Fruit fly (Drosophila melanogaster): Measurements from ENCODE around the gene CG42724.
A peak's percentile ranks its signal among the peaks of the same experiment; 100 is the strongest.

CG42724 gene

DNA sequence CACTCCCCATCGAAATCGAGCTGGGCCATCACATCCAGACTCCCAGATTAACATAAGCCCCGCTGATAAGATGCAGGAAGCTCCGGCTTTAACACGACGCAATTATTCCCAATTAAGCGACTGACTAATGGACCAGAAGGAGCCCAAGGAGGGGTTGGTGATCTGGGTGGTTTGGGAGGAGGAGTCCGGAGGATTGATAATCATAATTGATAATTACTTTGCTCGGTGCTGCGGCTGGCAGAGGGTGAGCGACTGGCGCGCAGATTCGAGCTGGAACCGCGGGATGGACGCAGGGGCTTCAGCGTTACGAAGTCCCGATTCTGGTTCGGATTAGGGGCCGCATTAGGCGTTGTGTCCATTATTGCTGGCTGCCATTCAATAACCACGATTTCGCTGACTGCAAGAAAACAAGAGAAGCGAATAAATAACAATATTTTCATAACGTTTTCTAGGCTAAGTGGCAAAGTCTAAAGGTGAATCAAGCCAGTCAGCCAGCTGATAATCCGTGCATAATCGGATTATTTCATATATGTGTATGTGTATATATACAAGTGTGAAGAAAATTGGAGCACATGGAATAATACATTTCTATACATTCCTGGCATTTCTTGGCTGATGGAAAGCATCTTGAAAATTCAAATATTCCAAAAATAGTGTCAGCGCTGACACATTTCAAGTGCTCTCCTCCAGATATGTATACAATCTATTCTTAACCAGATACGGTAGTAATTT, 25.6 kb upstream of the CG42724 start:
- no peak for TF ChIP-seq dsf (GFP tag; optimal IDR thresholded peaks at IDR 0.05; ENCODE audit: borderline replicate concordance)
- no peak for TF ChIP-seq Myc (optimal IDR thresholded peaks at IDR 0.05)
- TF ChIP-seq ey (GFP tag; optimal IDR thresholded peaks at IDR 0.05), result no peak
- no peak for TF ChIP-seq fru (GFP tag; optimal IDR thresholded peaks at IDR 0.05)
- no peak for TF ChIP-seq Dif (GFP tag; optimal IDR thresholded peaks at IDR 0.05; ENCODE audit: partially characterized antibody)
- TF ChIP-seq Sp1 (GFP tag; optimal IDR thresholded peaks at IDR 0.05), result no peak
- no peak for TF ChIP-seq sage (GFP tag; optimal IDR thresholded peaks at IDR 0.05)
- TF ChIP-seq brk (GFP tag; optimal IDR thresholded peaks at IDR 0.05), result no peak
- TF ChIP-seq Dfd (GFP tag; optimal IDR thresholded peaks at IDR 0.05), result no peak
- TF ChIP-seq sv (GFP tag; optimal IDR thresholded peaks at IDR 0.05), result no peak
- no peak for TF ChIP-seq h (GFP tag; optimal IDR thresholded peaks at IDR 0.05)
- no peak for TF ChIP-seq OdsH (GFP tag; optimal IDR thresholded peaks at IDR 0.05)

DNA sequence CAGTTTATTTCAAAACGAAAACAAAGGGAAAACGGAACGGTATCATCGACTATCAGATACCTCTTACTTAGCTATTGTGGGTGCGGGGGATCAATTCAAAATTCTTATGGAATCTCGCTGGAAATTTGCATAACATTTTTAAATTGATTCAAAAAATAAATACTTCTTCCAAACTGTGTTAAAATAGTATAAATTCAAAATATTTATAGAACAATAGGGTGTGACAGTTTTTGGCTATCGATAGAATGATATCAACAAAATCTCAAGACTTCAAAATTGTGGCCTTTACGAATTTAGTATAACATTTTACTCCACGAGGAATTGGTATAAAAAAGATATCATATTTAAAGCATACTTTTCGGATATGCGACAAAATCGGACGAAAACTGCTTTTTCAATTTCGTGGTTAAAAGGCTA, 20.3 kb upstream of the CG42724 start:
- peak; percentile 0 for TF ChIP-seq Hnf4 (GFP tag; optimal IDR thresholded peaks at IDR 0.05)
- TF ChIP-seq foxo (GFP tag; optimal IDR thresholded peaks at IDR 0.05), result peak in 1 of 2 experiments; percentile 7
- TF ChIP-seq sage (GFP tag; optimal IDR thresholded peaks at IDR 0.05), result peak; percentile 4
- no peak for TF ChIP-seq Rel (GFP tag; optimal IDR thresholded peaks at IDR 0.05)
- no peak for TF ChIP-seq Rel (tag; optimal IDR thresholded peaks at IDR 0.05)
- peak; percentile 20 for TF ChIP-seq Myc (optimal IDR thresholded peaks at IDR 0.05)

- TF ChIP-seq dl (GFP tag; optimal IDR thresholded peaks at IDR 0.05; ENCODE audit: insufficient read depth in 1 of 2, partially characterized antibody in 2 of 2) (no peak), dmrt93B (GFP tag; optimal IDR thresholded peaks at IDR 0.05) (no peak), Jra (GFP tag; optimal IDR thresholded peaks at IDR 0.05) (no peak), lola (GFP tag; optimal IDR thresholded peaks at IDR 0.05) (no peak), foxo (GFP tag; optimal IDR thresholded peaks at IDR 0.05) (no peak), Hr78 (GFP tag; optimal IDR thresholded peaks at IDR 0.05) (no peak), h (GFP tag; optimal IDR thresholded peaks at IDR 0.05) (no peak), Vsx2 (GFP tag; optimal IDR thresholded peaks at IDR 0.05; ENCODE audit: partially characterized antibody) (no peak), usp (GFP tag; optimal IDR thresholded peaks at IDR 0.05) (no peak), dsf (GFP tag; optimal IDR thresholded peaks at IDR 0.05; ENCODE audit: borderline replicate concordance) (no peak), Mio (GFP tag; optimal IDR thresholded peaks at IDR 0.05) (no peak), Rel (GFP tag; optimal IDR thresholded peaks at IDR 0.05) (no peak), Rel (tag; optimal IDR thresholded peaks at IDR 0.05) (no peak), HLH106 (tag; optimal IDR thresholded peaks at IDR 0.05) (no peak), Dfd (GFP tag; optimal IDR thresholded peaks at IDR 0.05) (no peak), Myc (optimal IDR thresholded peaks at IDR 0.05) (no peak)
Measured at dm6 chr3R:6383466-6383769, 15.3 kb upstream of the CG42724 start.

DNA sequence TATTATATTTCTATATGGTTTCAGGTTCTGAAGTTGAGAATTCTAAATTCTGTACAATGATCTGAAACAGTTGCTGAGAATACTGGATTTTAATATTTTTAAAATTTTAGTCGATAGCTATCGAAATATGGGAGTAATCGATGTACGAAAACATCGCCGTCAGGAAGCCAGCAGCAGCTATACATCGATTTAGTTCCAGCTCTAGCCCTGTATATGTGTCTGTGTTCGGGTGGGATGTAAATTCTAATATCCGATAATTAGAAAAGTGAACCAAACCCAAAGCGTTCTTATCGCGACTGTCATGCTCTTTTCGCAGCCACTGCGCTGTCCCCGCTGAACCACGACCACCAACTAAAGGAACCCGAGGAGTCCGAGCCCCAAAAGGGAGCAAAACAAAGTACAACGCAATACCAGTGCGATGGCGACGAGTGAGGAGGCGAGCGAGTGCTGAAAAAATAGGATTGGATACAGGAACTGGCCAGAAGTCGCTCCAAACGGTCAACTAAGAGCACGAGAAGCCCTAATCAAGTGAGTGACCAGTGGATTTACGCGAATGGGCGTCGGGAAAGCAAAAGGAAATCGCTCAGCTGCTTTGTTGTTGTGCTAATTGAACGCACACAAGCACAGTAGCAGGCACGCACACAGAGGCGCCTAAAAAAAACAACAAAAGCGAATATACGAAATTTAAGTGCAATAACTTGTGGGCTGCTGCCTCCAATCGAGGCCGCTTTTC, 14.8 kb upstream of the CG42724 start, which contains the start of gene gzl:
Gene gzl (plus strand): TSS at position 182 of the 733 bp plus-strand sequence.
- TF ChIP-seq HLH106 (tag; optimal IDR thresholded peaks at IDR 0.05) (no peak), lola (GFP tag; optimal IDR thresholded peaks at IDR 0.05) (no peak), h (GFP tag; optimal IDR thresholded peaks at IDR 0.05) (peak; percentile 28), OdsH (GFP tag; optimal IDR thresholded peaks at IDR 0.05) (no peak), Abd-B (GFP tag; optimal IDR thresholded peaks at IDR 0.05) (no peak), Jra (GFP tag; optimal IDR thresholded peaks at IDR 0.05) (peak; percentile 51), Hr83 (GFP tag; optimal IDR thresholded peaks at IDR 0.05; ENCODE audit: poor library complexity, severe bottlenecking) (peak; percentile 14), usp (GFP tag; optimal IDR thresholded peaks at IDR 0.05) (no peak), dmrt93B (GFP tag; optimal IDR thresholded peaks at IDR 0.05) (no peak), pan (optimal IDR thresholded peaks at IDR 0.05) (no peak), N (GFP tag; optimal IDR thresholded peaks at IDR 0.05) (peak; percentile 51), rgr (GFP tag; optimal IDR thresholded peaks at IDR 0.05) (peak; percentile 11), sage (GFP tag; optimal IDR thresholded peaks at IDR 0.05) (peak; percentile 17)

- TF ChIP-seq CrebA (GFP tag; optimal IDR thresholded peaks at IDR 0.05; ENCODE audit: borderline replicate concordance), result no peak
- no peak for TF ChIP-seq Rel (GFP tag; optimal IDR thresholded peaks at IDR 0.05)
- TF ChIP-seq Rel (tag; optimal IDR thresholded peaks at IDR 0.05), result no peak
- TF ChIP-seq br (GFP tag; optimal IDR thresholded peaks at IDR 0.05), result no peak
- TF ChIP-seq usp (GFP tag; optimal IDR thresholded peaks at IDR 0.05), result no peak
- TF ChIP-seq rgr (GFP tag; optimal IDR thresholded peaks at IDR 0.05), result no peak
- TF ChIP-seq Sp1 (GFP tag; optimal IDR thresholded peaks at IDR 0.05), result no peak
- TF ChIP-seq lola (GFP tag; optimal IDR thresholded peaks at IDR 0.05), result no peak
- no peak for TF ChIP-seq psq (GFP tag; optimal IDR thresholded peaks at IDR 0.05)
- no peak for TF ChIP-seq pan (optimal IDR thresholded peaks at IDR 0.05)
- TF ChIP-seq CG32264 (GFP tag; optimal IDR thresholded peaks at IDR 0.05), result no peak
- TF ChIP-seq sage (GFP tag; optimal IDR thresholded peaks at IDR 0.05), result no peak
- no peak for TF ChIP-seq N (GFP tag; optimal IDR thresholded peaks at IDR 0.05)
- no peak for TF ChIP-seq GATAd (GFP tag; optimal IDR thresholded peaks at IDR 0.05)
Measured at dm6 chr3R:6381784-6382183, 13.7 kb upstream of the CG42724 start.

Measured in whole organism, wandering third instar larva.